Fruit fly (Drosophila melanogaster) whole organism, embryonic: ENCODE results near the gene CG5715.

Experiments used
- B-H1 ChIP-seq: fragments of 200-800 bp; sonication (Bioruptor generic); IDR thresholded peaks from 3 replicates; pipeline ENCODE4 v1.3.6; 2022; ENCODE audit warnings: missing biosample characterization, missing genetic modification characterization
- Blimp-1 ChIP-seq: fragments of 200-800 bp; sonication (Bioruptor generic); optimal IDR thresholded peaks from 3 replicates; lab custom pipeline; 2018; ENCODE audit warnings: missing biosample characterization, missing genetic modification characterization, mild to moderate bottlenecking, moderate library complexity, missing genetic modification reagents
- CG10267 ChIP-seq: fragments of 200-800 bp; sonication (Bioruptor generic); optimal IDR thresholded peaks from 2 replicates; lab custom pipeline; 2018; ENCODE audit warnings: missing biosample characterization, mild to moderate bottlenecking, missing genetic modification characterization, moderate library complexity
- CG10431 ChIP-seq: fragments of 200-800 bp; sonication (Bioruptor generic); optimal IDR thresholded peaks from 3 replicates; lab custom pipeline; 2018; ENCODE audit warnings: missing biosample characterization, mild to moderate bottlenecking, missing genetic modification characterization
- CG11504 ChIP-seq: fragments of 200-800 bp; sonication (Bioruptor generic); optimal IDR thresholded peaks from 3 replicates; lab custom pipeline; 2019; ENCODE audit warnings: missing biosample characterization, mild to moderate bottlenecking, missing genetic modification characterization, moderate library complexity
- CG12071 ChIP-seq: fragments of 200-800 bp; sonication (Bioruptor generic); optimal IDR thresholded peaks from 3 replicates; lab custom pipeline; 2018; ENCODE audit warnings: missing biosample characterization, mild to moderate bottlenecking, missing genetic modification characterization
- CG12391 ChIP-seq: fragments of 200-800 bp; sonication (Bioruptor generic); optimal IDR thresholded peaks from 3 replicates; lab custom pipeline; 2018; ENCODE audit warnings: missing biosample characterization, mild to moderate bottlenecking, missing genetic modification characterization, moderate library complexity
- CG14441 ChIP-seq: fragments of 200-800 bp; sonication (Bioruptor generic); IDR thresholded peaks from 2 replicates; pipeline ENCODE4 v1.3.6; 2022; ENCODE audit warnings: missing biosample characterization, missing genetic modification characterization
- CG14965 ChIP-seq: fragments of 200-800 bp; sonication (Bioruptor generic); optimal IDR thresholded peaks from 2 replicates; lab custom pipeline; 2016; ENCODE audit warnings: missing biosample characterization, missing genetic modification characterization, borderline replicate concordance
- CG15073 ChIP-seq: fragments of 200-800 bp; sonication (Bioruptor generic); optimal IDR thresholded peaks from 2 replicates; lab custom pipeline; 2016; ENCODE audit warnings: missing biosample characterization, missing genetic modification characterization
- CG15696 ChIP-seq: fragments of 200-800 bp; sonication (Bioruptor generic); optimal IDR thresholded peaks from 2 replicates; lab custom pipeline; 2019; ENCODE audit warnings: missing biosample characterization, mild to moderate bottlenecking, missing genetic modification characterization, moderate library complexity
- CG1603 ChIP-seq: fragments of 200-800 bp; sonication (Bioruptor generic); optimal IDR thresholded peaks from 2 replicates; lab custom pipeline; 2019; ENCODE audit warnings: missing biosample characterization, mild to moderate bottlenecking, missing genetic modification characterization, moderate library complexity
- CG16779 ChIP-seq: fragments of 200-800 bp; sonication (Bioruptor generic); IDR thresholded peaks from 2 replicates; pipeline ENCODE4 v1.3.6; 2022; ENCODE audit warnings: missing biosample characterization, missing genetic modification characterization
- CG16813 ChIP-seq: fragments of 200-800 bp; sonication (Bioruptor generic); IDR thresholded peaks from 3 replicates; pipeline ENCODE4 v1.3.6; 2022; ENCODE audit warnings: missing biosample characterization, missing genetic modification characterization; ENCODE audit not compliant: partially characterized antibody
- CG16815 ChIP-seq: fragments of 200-800 bp; sonication (Bioruptor generic); optimal IDR thresholded peaks from 3 replicates; lab custom pipeline; 2017; ENCODE audit warnings: missing biosample characterization, mild to moderate bottlenecking, missing genetic modification characterization
- CG17385 ChIP-seq: fragments of 200-800 bp; sonication (Bioruptor generic); optimal IDR thresholded peaks from 3 replicates; lab custom pipeline; 2018; ENCODE audit warnings: missing biosample characterization, mild to moderate bottlenecking, missing genetic modification characterization
- CG17829 ChIP-seq: fragments of 200-800 bp; optimal IDR thresholded peaks from 2 replicates; lab custom pipeline; 2019; ENCODE audit warnings: missing biosample characterization, mild to moderate bottlenecking, missing genetic modification characterization, moderate library complexity
- CG2712 ChIP-seq: fragments of 200-800 bp; optimal IDR thresholded peaks from 3 replicates; lab custom pipeline; 2019; ENCODE audit warnings: missing biosample characterization, mild to moderate bottlenecking, missing genetic modification characterization, moderate library complexity
- CG7556 ChIP-seq: fragments of 200-800 bp; sonication (Bioruptor generic); optimal IDR thresholded peaks from 2 replicates; lab custom pipeline; 2017; ENCODE audit warnings: missing biosample characterization, mild to moderate bottlenecking, missing genetic modification characterization
- CG8388 ChIP-seq: fragments of 200-800 bp; sonication (Bioruptor generic); optimal IDR thresholded peaks from 2 replicates; lab custom pipeline; 2019; ENCODE audit warnings: missing biosample characterization, mild to moderate bottlenecking, missing genetic modification characterization, moderate library complexity
- CG8478 ChIP-seq: fragments of >200 bp; optimal IDR thresholded peaks from 2 replicates; lab custom pipeline; 2018
- CG9437 ChIP-seq: fragments of 200-800 bp; sonication (Bioruptor generic); optimal IDR thresholded peaks from 2 replicates; lab custom pipeline; 2018; ENCODE audit warnings: missing biosample characterization, mild to moderate bottlenecking, missing genetic modification characterization
- CG9727 ChIP-seq: fragments of 200-800 bp; sonication (Bioruptor generic); optimal IDR thresholded peaks from 3 replicates; lab custom pipeline; 2017; ENCODE audit warnings: missing biosample characterization, mild to moderate bottlenecking, missing genetic modification characterization
- CTCF ChIP-seq: fragments of 200-800 bp; sonication (Bioruptor generic); optimal IDR thresholded peaks from 2 replicates; lab custom pipeline; 2017; ENCODE audit warnings: missing biosample characterization, mild to moderate bottlenecking, missing genetic modification characterization, moderate library complexity
- Dip2 ChIP-seq: fragments of 200-800 bp; sonication (Bioruptor generic); IDR thresholded peaks from 2 replicates; pipeline ENCODE4 v1.3.6; 2022; ENCODE audit warnings: missing biosample characterization, missing genetic modification characterization
- MTF-1 ChIP-seq: fragments of 200-800 bp; sonication (Bioruptor generic); optimal IDR thresholded peaks from 2 replicates; lab custom pipeline; 2018; ENCODE audit warnings: missing biosample characterization, mild to moderate bottlenecking, missing genetic modification characterization, borderline replicate concordance
- Oaz ChIP-seq: fragments of 200-800 bp; sonication (Bioruptor generic); IDR thresholded peaks from 2 replicates; pipeline ENCODE4 v1.3.6; 2022; ENCODE audit warnings: missing biosample characterization, missing genetic modification characterization
- Sox102F ChIP-seq: fragments of 200-800 bp; sonication (Bioruptor generic); optimal IDR thresholded peaks from 2 replicates; lab custom pipeline; 2018; ENCODE audit warnings: missing biosample characterization, mild to moderate bottlenecking, missing genetic modification characterization, moderate library complexity
- Xrp1 ChIP-seq: fragments of 200-800 bp; sonication (Bioruptor generic); IDR thresholded peaks from 2 replicates; pipeline ENCODE4 v1.3.6; 2022; ENCODE audit warnings: missing biosample characterization, missing genetic modification characterization
- abd-A ChIP-seq: fragments of 200-800 bp; sonication (Bioruptor generic); optimal IDR thresholded peaks from 3 replicates; lab custom pipeline; 2019; ENCODE audit warnings: missing biosample characterization, mild to moderate bottlenecking, missing genetic modification characterization, moderate library complexity
- az2 ChIP-seq: fragments of 200-800 bp; sonication (Bioruptor generic); optimal IDR thresholded peaks from 3 replicates; lab custom pipeline; 2016; ENCODE audit warnings: missing biosample characterization, missing genetic modification characterization
- bab2 ChIP-seq: fragments of 200-800 bp; sonication (Bioruptor generic); optimal IDR thresholded peaks from 2 replicates; lab custom pipeline; 2016; ENCODE audit warnings: missing biosample characterization, missing genetic modification characterization
- chinmo ChIP-seq: fragments of 200-800 bp; sonication (Bioruptor generic); IDR thresholded peaks from 4 replicates; pipeline ENCODE4 v1.3.6; 2022; ENCODE audit warnings: missing biosample characterization, missing genetic modification characterization; ENCODE audit not compliant: partially characterized antibody
- dm ChIP-seq: fragments of 200-800 bp; sonication (Bioruptor generic); optimal IDR thresholded peaks from 3 replicates; lab custom pipeline; 2016; ENCODE audit warnings: missing biosample characterization, missing genetic modification characterization
- dmrt99B ChIP-seq: fragments of 200-800 bp; sonication (Bioruptor generic); optimal IDR thresholded peaks from 2 replicates; lab custom pipeline; 2018; ENCODE audit warnings: missing biosample characterization, mild to moderate bottlenecking, missing genetic modification characterization, moderate library complexity
- grau ChIP-seq: fragments of 200-800 bp; optimal IDR thresholded peaks from 3 replicates; lab custom pipeline; 2019; ENCODE audit warnings: missing biosample characterization, mild to moderate bottlenecking, missing genetic modification characterization, moderate library complexity
- lab ChIP-seq: fragments of 200-800 bp; sonication (Bioruptor generic); optimal IDR thresholded peaks from 3 replicates; lab custom pipeline; 2017; ENCODE audit warnings: missing biosample characterization, missing genetic modification characterization, mild to moderate bottlenecking, moderate library complexity, missing genetic modification reagents
- lola ChIP-seq, 3 experiments: fragments of >200 bp in 2 of 3; fragments of 200-800 bp in 1 of 3; sonication (Bioruptor generic) in 1 of 3; optimal IDR thresholded peaks; 2 replicates each; lab custom pipeline; 2017 to 2019; ENCODE audit warnings: missing biosample characterization in 3 of 3, missing genetic modification characterization in 3 of 3, mild to moderate bottlenecking in 1 of 3, moderate library complexity in 1 of 3
- nerfin-1 ChIP-seq: fragments of 200-800 bp; sonication (Bioruptor generic); optimal IDR thresholded peaks from 3 replicates; lab custom pipeline; 2019; ENCODE audit warnings: missing biosample characterization, mild to moderate bottlenecking, missing genetic modification characterization, moderate library complexity
- oc ChIP-seq: fragments of 200-800 bp; sonication (Bioruptor generic); optimal IDR thresholded peaks from 2 replicates; lab custom pipeline; 2018; ENCODE audit warnings: missing biosample characterization, mild to moderate bottlenecking, missing genetic modification characterization, moderate library complexity
- pfk ChIP-seq: fragments of 200-800 bp; sonication (Bioruptor generic); optimal IDR thresholded peaks from 2 replicates; lab custom pipeline; 2018; ENCODE audit warnings: missing biosample characterization, mild to moderate bottlenecking, missing genetic modification characterization, moderate library complexity
- ro ChIP-seq: fragments of 200-800 bp; sonication (Bioruptor generic); IDR thresholded peaks from 2 replicates; pipeline ENCODE4 v1.3.6; 2022; ENCODE audit warnings: missing biosample characterization, missing genetic modification characterization
- sc ChIP-seq, 3 experiments: fragments of >200 bp in 2 of 3; fragments of 200-800 bp in 1 of 3; sonication (Bioruptor generic) in 1 of 3; optimal IDR thresholded peaks; 2 replicates in 2 of 3; 3 replicates in 1 of 3; lab custom pipeline; 2017; ENCODE audit warnings: mild to moderate bottlenecking in 1 of 3, missing biosample characterization in 1 of 3, missing genetic modification characterization in 1 of 3, missing genetic modification reagents in 1 of 3
- sens ChIP-seq: fragments of 200-800 bp; sonication (Bioruptor generic); peaks from one replicate; lab custom pipeline; 2016; ENCODE audit warnings: missing biosample characterization, missing genetic modification characterization
- sob ChIP-seq: fragments of 200-800 bp; sonication (Bioruptor generic); IDR thresholded peaks from 2 replicates; pipeline ENCODE4 v1.3.6; 2022; ENCODE audit warnings: missing biosample characterization, missing genetic modification characterization
- sr ChIP-seq: fragments of 200-800 bp; sonication (Bioruptor generic); IDR thresholded peaks from 3 replicates; pipeline ENCODE4 v1.3.6; 2022; ENCODE audit warnings: missing biosample characterization, missing genetic modification characterization
- ssp ChIP-seq: fragments of 200-800 bp; sonication (Bioruptor generic); IDR thresholded peaks from 2 replicates; pipeline ENCODE4 v1.3.6; 2022; ENCODE audit warnings: missing biosample characterization, missing genetic modification characterization
- stc ChIP-seq: fragments of 200-800 bp; sonication (Bioruptor generic); IDR thresholded peaks from 2 replicates; pipeline ENCODE4 v1.3.6; 2022; ENCODE audit warnings: missing biosample characterization, missing genetic modification characterization
- unc-4 ChIP-seq: fragments of 200-800 bp; sonication (Bioruptor generic); IDR thresholded peaks from 2 replicates; pipeline ENCODE4 v1.3.6; 2022; ENCODE audit warnings: missing biosample characterization, missing genetic modification characterization; ENCODE audit not compliant: partially characterized antibody
- vvl ChIP-seq: fragments of 200-800 bp; sonication (Bioruptor generic); IDR thresholded peaks from 2 replicates; pipeline ENCODE4 v1.3.6; 2022; ENCODE audit warnings: missing biosample characterization, missing genetic modification characterization

The CG5715 gene

dm6 chr3R:24298534-24298936 lies 4.3 kb upstream of the CG5715 start (continued):
- TF ChIP-seq CG8388 (GFP tag; lab: Kevin White, UChicago): peak; percentile 42
- no peak for TF ChIP-seq sc (optimal IDR thresholded peaks at IDR 0.05; lab: Kevin White, UChicago)
- peak; percentile 10 for TF ChIP-seq sc (GFP tag; optimal IDR thresholded peaks at IDR 0.05; lab: Kevin White, UChicago)
- TF ChIP-seq sob: no peak
- TF ChIP-seq CG16779 (GFP tag; lab: Robert Waterston, UW): no peak
- peak; percentile 17; the same call in 1 of the 2 replicates for TF ChIP-seq Xrp1 (GFP tag; lab: Robert Waterston, UW)
- peak; percentile 13 for TF ChIP-seq CG15696 (tag; lab: Kevin White, UChicago)
- TF ChIP-seq pfk: no peak
- peak; percentile 28 for TF ChIP-seq CG17829 (tag; lab: Kevin White, UChicago)
- peak; percentile 5 for TF ChIP-seq nerfin-1 (tag; lab: Kevin White, UChicago)
- TF ChIP-seq chinmo (GFP tag; lab: Robert Waterston, UW): peak; percentile 62; the same call in 1 of the 4 replicates
- TF ChIP-seq dm (GFP tag; lab: Kevin White, UChicago): no peak
- peak; percentile 54 for TF ChIP-seq lab
- no peak for TF ChIP-seq CG14965 (GFP tag; lab: Kevin White, UChicago)
- peak; percentile 12 for TF ChIP-seq CG10267 (tag; lab: Kevin White, UChicago)
- TF ChIP-seq bab2 (GFP tag; lab: Kevin White, UChicago): peak; percentile 15
- no peak for TF ChIP-seq Oaz (GFP tag; lab: Robert Waterston, UW)
- no peak for TF ChIP-seq B-H1 (GFP tag; lab: Robert Waterston, UW)
- peak; percentile 33 for TF ChIP-seq CG12391 (tag; lab: Kevin White, UChicago)
- TF ChIP-seq CTCF (GFP tag; lab: Kevin White, UChicago): no peak
- no peak for TF ChIP-seq CG8478 (lab: Kevin White, UChicago)
- TF ChIP-seq ssp (GFP tag; lab: Robert Waterston, UW): no peak
- TF ChIP-seq oc (tag; lab: Kevin White, UChicago): no peak
- peak; percentile 33 for TF ChIP-seq Sox102F (GFP tag; lab: Kevin White, UChicago)
- TF ChIP-seq CG17385 (GFP tag; lab: Kevin White, UChicago): peak; percentile 16
- no peak for TF ChIP-seq az2 (GFP tag; lab: Kevin White, UChicago)
- no peak for TF ChIP-seq abd-A (tag; lab: Kevin White, UChicago)
- peak; percentile 49 for TF ChIP-seq CG14441 (GFP tag; lab: Robert Waterston, UW)
- peak; percentile 86 for TF ChIP-seq sens (GFP tag; lab: Kevin White, UChicago)
- no peak for TF ChIP-seq Dip2 (GFP tag; lab: Robert Waterston, UW)
- TF ChIP-seq CG11504 (tag; lab: Kevin White, UChicago): peak; percentile 39
- peak; percentile 46 for TF ChIP-seq CG7556 (GFP tag; lab: Kevin White, UChicago)
- peak; percentile 24 for TF ChIP-seq dmrt99B (tag; lab: Kevin White, UChicago)
- TF ChIP-seq CG16813 (GFP tag; lab: Robert Waterston, UW): no peak
- peak; percentile 24 for TF ChIP-seq Blimp-1 (GFP tag; lab: Kevin White, UChicago)
- TF ChIP-seq grau (tag; lab: Kevin White, UChicago): peak; percentile 34
- TF ChIP-seq vvl: peak; percentile 73
- TF ChIP-seq sr (GFP tag; lab: Robert Waterston, UW): 0 out of 3 replicates have a peak, but pooled peaks have one; percentile 19
- TF ChIP-seq CG9727 (GFP tag; lab: Kevin White, UChicago): peak; percentile 17
- TF ChIP-seq CG10431 (GFP tag; lab: Kevin White, UChicago): no peak
- peak in 1 of 3 experiments; percentile 25 for TF ChIP-seq lola (GFP tag; optimal IDR thresholded peaks at IDR 0.05; lab: Kevin White, UChicago)
- TF ChIP-seq CG15073 (GFP tag; lab: Kevin White, UChicago): no peak
- peak; percentile 38; the same call in 1 of the 2 replicates for TF ChIP-seq stc
- peak; percentile 13 for TF ChIP-seq CG16815 (GFP tag; lab: Kevin White, UChicago)
- TF ChIP-seq CG1603: peak; percentile 26
- TF ChIP-seq CG9437 (GFP tag; lab: Kevin White, UChicago): peak; percentile 32
- TF ChIP-seq CG2712 (tag; lab: Kevin White, UChicago): peak; percentile 54
- TF ChIP-seq unc-4: no peak
- TF ChIP-seq MTF-1: peak; percentile 23
- peak; percentile 23 for TF ChIP-seq CG12071 (GFP tag; lab: Kevin White, UChicago)
- no peak for TF ChIP-seq ro (GFP tag; lab: Robert Waterston, UW)
